Worm (Caenorhabditis elegans): ENCODE measurements around the gene sir-2.2.

- no peak for TF ChIP-seq snpc-4 (GFP tag; optimal IDR thresholded peaks at IDR 0.05)
- TF ChIP-seq snpc-4 (tag; optimal IDR thresholded peaks at IDR 0.05): no peak
- no peak for TF ChIP-seq madf-8 (GFP tag; conservative IDR thresholded peaks at IDR 0.05)
- no peak for TF ChIP-seq egl-18 (GFP tag; IDR thresholded peaks at IDR 0.05)
- no peak for TF ChIP-seq snpc-1.3 (tag; optimal IDR thresholded peaks at IDR 0.05; ENCODE audit: insufficient read depth)
- TF ChIP-seq B0019.2 (GFP tag; conservative IDR thresholded peaks at IDR 0.05): no peak
- TF ChIP-seq bed-2 (GFP tag; IDR thresholded peaks at IDR 0.05): no peak
- no peak for TF ChIP-seq rec-8 (tag; optimal IDR thresholded peaks at IDR 0.05)
- TF ChIP-seq K12H6.12 (tag; optimal IDR thresholded peaks at IDR 0.05): no peak
- no peak for TF ChIP-seq C06A6.2 (GFP tag; conservative IDR thresholded peaks at IDR 0.05)
- TF ChIP-seq hlh-26 (GFP tag; conservative IDR thresholded peaks at IDR 0.05): no peak
- no peak for TF ChIP-seq repo-1 (tag; optimal IDR thresholded peaks at IDR 0.05)
- TF ChIP-seq mcd-1 (GFP tag; IDR thresholded peaks at IDR 0.05): no peak
- TF ChIP-seq akir-1 (GFP tag; optimal IDR thresholded peaks at IDR 0.05): no peak
- TF ChIP-seq nfya-1 (tag; optimal IDR thresholded peaks at IDR 0.05; ENCODE audit: borderline replicate concordance, insufficient read depth): no peak
Observed at ce11 chrX:13328034-13328433, at the start of gene sir-2.2.

All from whole organism, young adult.